Worm (Caenorhabditis elegans) whole organism, L3 larva: ENCODE measurements around the gene aos-1.

Source experiments
- nhr-11 ChIP-seq: fragments of 150-350 bp; optimal IDR thresholded peaks from 2 replicates; lab custom pipeline; 2014; ENCODE audit warnings: missing biosample characterization, missing genetic modification characterization
- nhr-25 ChIP-seq: sonication (generic microtip); optimal IDR thresholded peaks from 2 replicates; lab custom pipeline; 2017; ENCODE audit warnings: missing biosample characterization, missing genetic modification characterization
- pha-4 ChIP-seq: fragments of 150-350 bp; optimal IDR thresholded peaks from 2 replicates; lab custom pipeline; 2014; ENCODE audit warnings: missing biosample characterization, missing genetic modification reagents, missing genetic modification characterization
- tbx-2 ChIP-seq: sonication (generic microtip); optimal IDR thresholded peaks from 2 replicates; lab custom pipeline; 2016; ENCODE audit warnings: mild to moderate bottlenecking, missing genetic modification characterization, missing compliant biosample characterization

DNA sequence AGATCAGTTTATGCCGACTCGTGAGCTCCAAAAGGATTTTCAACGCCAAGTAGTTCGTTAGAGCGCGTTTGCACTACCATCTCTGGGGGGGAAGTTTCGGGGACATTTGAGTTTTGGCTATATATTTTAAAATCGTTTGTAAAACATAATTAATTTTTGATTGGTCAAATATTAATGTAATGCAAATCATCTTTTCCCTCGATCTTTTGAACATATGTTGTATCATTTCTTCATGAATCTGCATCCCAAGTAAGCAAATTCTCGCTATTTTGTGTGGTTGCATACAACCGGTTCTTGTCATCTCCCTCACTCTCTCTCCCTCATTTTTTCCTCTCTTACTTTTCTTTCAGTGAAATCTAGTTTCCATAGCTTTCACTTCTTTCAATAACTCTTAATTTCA is 48.1 kb upstream of the aos-1 start:
- peak; percentile 85 for TF ChIP-seq nhr-25
- TF ChIP-seq nhr-11 (tag; lab: Kevin White, UChicago) = no peak
- peak; percentile 73 for TF ChIP-seq pha-4 (tag; lab: Kevin White, UChicago)
- TF ChIP-seq tbx-2 (tag; lab: Kevin White, UChicago) = no peak
